Worm (Caenorhabditis elegans): ENCODE data around the gene K01A6.6.

The K01A6.6 gene

ce11 chrIV:11779028-11779427, 43.9 kb downstream of the K01A6.6 start, which contains the start of gene lpr-2:
TSS of gene lpr-2 (plus strand) at chrIV:11779216.
- TF ChIP-seq unc-55 (GFP tag; optimal IDR thresholded peaks at IDR 0.05), result peak; percentile 75
- TF ChIP-seq nhr-232 (tag; optimal IDR thresholded peaks at IDR 0.05), result no peak

- no peak for TF ChIP-seq pha-2 (tag; optimal IDR thresholded peaks at IDR 0.05)
- TF ChIP-seq elt-2 (tag; optimal IDR thresholded peaks at IDR 0.05), result no peak
- TF ChIP-seq unc-42 (tag; optimal IDR thresholded peaks at IDR 0.05), result peak; percentile 89
- TF ChIP-seq tbx-2 (tag; optimal IDR thresholded peaks at IDR 0.05), result no peak
Observed at ce11 chrIV:11782846-11783245, 47.7 kb downstream of the K01A6.6 start.

ce11 chrIV:11785064-11785840, 50.1 kb downstream of the K01A6.6 start:
- TF ChIP-seq ref-2 (tag; optimal IDR thresholded peaks at IDR 0.05) (peak; percentile 18), fkh-6 (tag; optimal IDR thresholded peaks at IDR 0.05) (no peak), ceh-31 (tag; optimal IDR thresholded peaks at IDR 0.05) (peak; percentile 44), unc-42 (tag; optimal IDR thresholded peaks at IDR 0.05) (peak; percentile 93)

- TF ChIP-seq nhr-11 (tag; optimal IDR thresholded peaks at IDR 0.05) (no peak), gmeb-2 (tag; optimal IDR thresholded peaks at IDR 0.05) (no peak), unc-55 (GFP tag; optimal IDR thresholded peaks at IDR 0.05) (no peak), hlh-30 (tag; optimal IDR thresholded peaks at IDR 0.05; ENCODE audit: insufficient read depth) (no peak), pros-1 (tag; optimal IDR thresholded peaks at IDR 0.05) (no peak), syd-9 (tag; optimal IDR thresholded peaks at IDR 0.05) (no peak), ceh-30 (tag; optimal IDR thresholded peaks at IDR 0.05) (no peak)
Observed at ce11 chrIV:11787793-11788192, 52.7 kb downstream of the K01A6.6 start.

- TF ChIP-seq unc-42 (tag; optimal IDR thresholded peaks at IDR 0.05), result peak; percentile 93
- TF ChIP-seq ceh-6 (GFP tag; optimal IDR thresholded peaks at IDR 0.05), result no peak
- no peak for TF ChIP-seq sdc-2 (tag; optimal IDR thresholded peaks at IDR 0.05)
- no peak for TF ChIP-seq pag-3 (tag; optimal IDR thresholded peaks at IDR 0.05; ENCODE audit: borderline replicate concordance)
Observed at ce11 chrIV:11788383-11788963, 53.3 kb downstream of the K01A6.6 start.

Data from whole organism, late embryonic.